Worm (Caenorhabditis elegans): ENCODE results near the gene asb-2.

DNA sequence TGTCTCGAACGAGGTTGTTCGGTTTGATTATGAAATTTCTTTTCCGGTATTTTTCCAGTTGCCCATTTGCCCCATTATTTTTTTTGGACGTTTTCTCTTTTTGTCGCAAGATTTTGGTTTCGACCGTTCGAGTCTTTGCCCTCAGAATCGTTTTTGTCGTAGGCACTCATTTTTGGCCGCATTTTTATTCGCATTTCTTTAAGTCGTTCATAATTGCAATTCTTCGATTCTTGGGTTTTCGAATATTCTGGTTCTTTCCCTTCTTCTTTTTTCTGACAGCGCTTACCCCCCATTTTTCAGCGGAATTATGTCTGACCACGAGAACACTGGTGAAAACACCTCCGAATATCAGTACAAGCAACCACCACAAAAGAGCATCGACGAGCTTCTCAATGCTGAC lies 38.6 kb downstream of the asb-2 start, which contains the start of gene rhi-1:
- TF ChIP-seq ama-1 (optimal IDR thresholded peaks at IDR 0.05) (no peak), pes-1 (GFP tag; IDR thresholded peaks at IDR 0.05) (no peak), aly-1 (tag; optimal IDR thresholded peaks at IDR 0.05) (no peak), tbx-11 (GFP tag; IDR thresholded peaks at IDR 0.05) (no peak), sea-1 (GFP tag; conservative IDR thresholded peaks at IDR 0.05) (no peak), B0310.2 (tag; optimal IDR thresholded peaks at IDR 0.05) (no peak), F13C5.2 (tag; optimal IDR thresholded peaks at IDR 0.05) (no peak), flt-1 (GFP tag; IDR thresholded peaks at IDR 0.05) (no peak), tra-4 (tag; optimal IDR thresholded peaks at IDR 0.05) (no peak), ceh-13 (GFP tag; optimal IDR thresholded peaks at IDR 0.05) (no peak), hmbx-1 (tag; optimal IDR thresholded peaks at IDR 0.05) (no peak), scrt-1 (GFP tag; IDR thresholded peaks at IDR 0.05) (no peak)
